Worm (Caenorhabditis elegans): ENCODE results near the gene irld-12.

DNA sequence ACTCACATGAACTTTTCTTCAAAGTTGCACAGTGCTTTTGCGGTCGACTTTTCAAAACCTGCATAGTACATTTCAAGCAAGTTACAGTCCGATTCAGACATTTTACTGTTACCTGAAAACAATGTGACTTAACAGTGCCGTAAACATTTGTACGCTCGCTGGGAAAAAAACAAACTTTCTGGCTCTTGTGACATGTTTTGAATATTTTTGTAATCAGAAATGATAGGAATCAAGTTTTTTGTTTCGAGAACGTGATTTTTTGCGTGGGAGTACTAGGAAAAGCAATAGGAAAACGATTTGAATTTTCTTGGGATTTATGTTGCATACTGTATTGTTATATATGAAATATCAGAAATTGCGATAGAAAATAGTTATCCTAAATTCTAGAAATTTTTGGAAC is 25.1 kb downstream of the irld-12 start, which contains the start of gene srw-120:
- no peak for TF ChIP-seq lin-13 (GFP tag; optimal IDR thresholded peaks at IDR 0.05)
- no peak for TF ChIP-seq nhr-76 (tag; optimal IDR thresholded peaks at IDR 0.05)
- no peak for TF ChIP-seq skn-1 (tag; optimal IDR thresholded peaks at IDR 0.05)
- no peak for TF ChIP-seq egl-27 (tag; optimal IDR thresholded peaks at IDR 0.05)
